Fruit fly (Drosophila melanogaster) whole organism, prepupa: Measurements from ENCODE around the gene nan.

Experiments used
- Blimp-1 ChIP-seq: fragments of 200-800 bp; sonication (Bioruptor generic); optimal IDR thresholded peaks from 3 replicates; lab custom pipeline; 2017; ENCODE audit warnings: missing biosample characterization, missing genetic modification characterization, mild to moderate bottlenecking, moderate library complexity, missing genetic modification reagents
- CG10631 ChIP-seq: fragments of 200-800 bp; sonication (Bioruptor generic); optimal IDR thresholded peaks from 2 replicates; lab custom pipeline; 2016; ENCODE audit warnings: missing biosample characterization, missing genetic modification characterization
- CG10669 ChIP-seq: fragments of 200-800 bp; sonication (Bioruptor generic); optimal IDR thresholded peaks from 3 replicates; lab custom pipeline; 2018; ENCODE audit warnings: missing biosample characterization, mild to moderate bottlenecking, missing genetic modification characterization, moderate library complexity
- CG11294 ChIP-seq: fragments of 200-800 bp; sonication (Bioruptor generic); IDR thresholded peaks from 2 replicates; pipeline ENCODE4 v1.3.6; 2022; ENCODE audit warnings: missing biosample characterization, missing genetic modification characterization
- CG11762 ChIP-seq: fragments of 200-800 bp; sonication (Bioruptor generic); optimal IDR thresholded peaks from 3 replicates; lab custom pipeline; 2016; ENCODE audit warnings: missing biosample characterization, missing genetic modification characterization; ENCODE audit not compliant: insufficient read depth
- CG11902 ChIP-seq: fragments of 200-800 bp; sonication (Bioruptor generic); optimal IDR thresholded peaks from 3 replicates; lab custom pipeline; 2016; ENCODE audit warnings: missing biosample characterization, missing genetic modification characterization
- CG15336 ChIP-seq: fragments of 200-800 bp; sonication (Bioruptor generic); IDR thresholded peaks from 2 replicates; pipeline ENCODE4 v1.3.6; 2022; ENCODE audit warnings: missing biosample characterization, missing genetic modification characterization
- CG31627 ChIP-seq: fragments of 200-800 bp; sonication (Bioruptor generic); optimal IDR thresholded peaks from 3 replicates; lab custom pipeline; 2016; ENCODE audit warnings: missing biosample characterization, missing genetic modification characterization
- CG32006 ChIP-seq: fragments of 200-800 bp; sonication (Bioruptor generic); optimal IDR thresholded peaks from 3 replicates; lab custom pipeline; 2017; ENCODE audit warnings: missing biosample characterization, mild to moderate bottlenecking, missing genetic modification characterization
- CG3919 ChIP-seq: fragments of 200-800 bp; sonication (Bioruptor generic); optimal IDR thresholded peaks from 3 replicates; lab custom pipeline; 2016; ENCODE audit warnings: missing biosample characterization, missing genetic modification characterization
- CG4318 ChIP-seq: fragments of 200-800 bp; sonication (Bioruptor generic); optimal IDR thresholded peaks from 3 replicates; lab custom pipeline; 2017; ENCODE audit warnings: missing biosample characterization, mild to moderate bottlenecking, missing genetic modification characterization
- CG6163 ChIP-seq: fragments of 200-800 bp; sonication (Bioruptor generic); IDR thresholded peaks from 3 replicates; pipeline ENCODE4 v1.3.6; 2022; ENCODE audit warnings: missing biosample characterization, missing genetic modification characterization
- CG6276 ChIP-seq: fragments of 200-800 bp; sonication (Bioruptor generic); optimal IDR thresholded peaks from 2 replicates; lab custom pipeline; 2017; ENCODE audit warnings: missing biosample characterization, mild to moderate bottlenecking, missing genetic modification characterization
- CG6792 ChIP-seq: fragments of 200-800 bp; sonication (Bioruptor generic); optimal IDR thresholded peaks from 3 replicates; lab custom pipeline; 2016; ENCODE audit warnings: missing biosample characterization, missing genetic modification characterization
- CG6808 ChIP-seq: fragments of 200-800 bp; sonication (Bioruptor generic); optimal IDR thresholded peaks from 3 replicates; lab custom pipeline; 2017; ENCODE audit warnings: missing biosample characterization, missing genetic modification characterization, mild to moderate bottlenecking, moderate library complexity, missing genetic modification reagents
- CG6854 ChIP-seq: fragments of 200-800 bp; sonication (Bioruptor generic); optimal IDR thresholded peaks from 2 replicates; lab custom pipeline; 2017; ENCODE audit warnings: missing biosample characterization, mild to moderate bottlenecking, missing genetic modification characterization
- CG7368 ChIP-seq: fragments of 200-800 bp; sonication (Bioruptor generic); optimal IDR thresholded peaks from 3 replicates; lab custom pipeline; 2016; ENCODE audit warnings: missing biosample characterization, missing genetic modification characterization
- CG8319 ChIP-seq: fragments of 200-800 bp; sonication (Bioruptor generic); optimal IDR thresholded peaks from 3 replicates; lab custom pipeline; 2016; ENCODE audit warnings: missing biosample characterization, missing genetic modification characterization
- CG9139 ChIP-seq: fragments of 200-800 bp; sonication (Bioruptor generic); optimal IDR thresholded peaks from 3 replicates; lab custom pipeline; 2017; ENCODE audit warnings: missing biosample characterization, mild to moderate bottlenecking, missing genetic modification characterization
- Eip75B ChIP-seq: fragments of 200-800 bp; sonication (Bioruptor generic); optimal IDR thresholded peaks from 3 replicates; lab custom pipeline; 2016; ENCODE audit warnings: missing biosample characterization, missing genetic modification characterization
- Eip78C ChIP-seq: fragments of 200-800 bp; sonication (Bioruptor generic); peaks from one replicate; lab custom pipeline; 2016; ENCODE audit warnings: missing biosample characterization, missing genetic modification characterization
- Eip93F ChIP-seq: fragments of 200-800 bp; sonication (Bioruptor generic); optimal IDR thresholded peaks from 2 replicates; lab custom pipeline; 2016; ENCODE audit warnings: missing biosample characterization, mild to moderate bottlenecking, missing genetic modification characterization
- Ets96B ChIP-seq: fragments of 200-800 bp; optimal IDR thresholded peaks from 2 replicates; lab custom pipeline; 2019; ENCODE audit warnings: missing biosample characterization, mild to moderate bottlenecking, missing genetic modification characterization, moderate library complexity
- Gug ChIP-seq: fragments of 200-800 bp; sonication (Bioruptor generic); IDR thresholded peaks from 2 replicates; pipeline ENCODE4 v1.3.6; 2022; ENCODE audit warnings: missing biosample characterization, missing genetic modification characterization
- Hr38 ChIP-seq: sonication (Bioruptor generic); optimal IDR thresholded peaks from 2 replicates; lab custom pipeline; 2016; ENCODE audit warnings: missing biosample characterization, missing genetic modification characterization
- Hr39 ChIP-seq: fragments of 200-800 bp; sonication (Bioruptor generic); optimal IDR thresholded peaks from 2 replicates; lab custom pipeline; 2016; ENCODE audit warnings: missing biosample characterization, missing genetic modification characterization
- Hr4 ChIP-seq: fragments of 200-800 bp; sonication (Bioruptor generic); optimal IDR thresholded peaks from 3 replicates; lab custom pipeline; 2016; ENCODE audit warnings: missing biosample characterization, missing genetic modification characterization
- Lpt ChIP-seq: fragments of 200-800 bp; sonication (Bioruptor generic); optimal IDR thresholded peaks from 3 replicates; lab custom pipeline; 2016; ENCODE audit warnings: missing biosample characterization, missing genetic modification characterization
- Met ChIP-seq: fragments of 200-800 bp; sonication (Bioruptor generic); optimal IDR thresholded peaks from 3 replicates; lab custom pipeline; 2016; ENCODE audit warnings: missing biosample characterization, missing genetic modification characterization
- Smox ChIP-seq: fragments of 200-800 bp; sonication (Bioruptor generic); optimal IDR thresholded peaks from 3 replicates; lab custom pipeline; 2016; ENCODE audit warnings: missing biosample characterization, missing genetic modification characterization
- Sox102F ChIP-seq: fragments of 200-800 bp; sonication (Bioruptor generic); optimal IDR thresholded peaks from 2 replicates; lab custom pipeline; 2016; ENCODE audit warnings: missing biosample characterization, mild to moderate bottlenecking, missing genetic modification characterization
- Sox15 ChIP-seq: fragments of 200-800 bp; sonication (Bioruptor generic); optimal IDR thresholded peaks from 3 replicates; lab custom pipeline; 2016; ENCODE audit warnings: missing biosample characterization, missing genetic modification characterization
- achi ChIP-seq: fragments of 200-800 bp; sonication (Bioruptor generic); optimal IDR thresholded peaks from 3 replicates; lab custom pipeline; 2016; ENCODE audit warnings: missing biosample characterization, missing genetic modification characterization
- acj6 ChIP-seq: fragments of 200-800 bp; sonication (Bioruptor generic); optimal IDR thresholded peaks from 3 replicates; lab custom pipeline; 2016; ENCODE audit warnings: missing biosample characterization, missing genetic modification characterization
- cyc ChIP-seq: fragments of 200-800 bp; sonication (Bioruptor generic); optimal IDR thresholded peaks from 3 replicates; lab custom pipeline; 2016; ENCODE audit warnings: missing biosample characterization, missing genetic modification characterization
- dac ChIP-seq: fragments of 200-800 bp; sonication (Bioruptor generic); optimal IDR thresholded peaks from 2 replicates; lab custom pipeline; 2017; ENCODE audit warnings: missing biosample characterization, mild to moderate bottlenecking, missing genetic modification characterization
- dsx ChIP-seq: fragments of 200-800 bp; optimal IDR thresholded peaks from 3 replicates; lab custom pipeline; 2019; ENCODE audit warnings: missing biosample characterization, mild to moderate bottlenecking, missing genetic modification characterization, moderate library complexity; ENCODE audit not compliant: poor library complexity, severe bottlenecking
- eg ChIP-seq: fragments of 200-800 bp; sonication (Bioruptor generic); IDR thresholded peaks from 3 replicates; pipeline ENCODE4 v1.3.6; 2022; ENCODE audit warnings: missing biosample characterization, missing genetic modification characterization
- esn ChIP-seq: fragments of 200-800 bp; sonication (Bioruptor generic); optimal IDR thresholded peaks from 2 replicates; lab custom pipeline; 2016; ENCODE audit warnings: missing biosample characterization, mild to moderate bottlenecking, missing genetic modification characterization, moderate library complexity
- fd85E ChIP-seq: fragments of 200-800 bp; sonication (Bioruptor generic); optimal IDR thresholded peaks from 3 replicates; lab custom pipeline; 2016; ENCODE audit warnings: missing biosample characterization, missing genetic modification characterization
- lz ChIP-seq: fragments of 200-800 bp; sonication (Bioruptor generic); optimal IDR thresholded peaks from 3 replicates; lab custom pipeline; 2016; ENCODE audit warnings: missing biosample characterization, missing genetic modification characterization
- net ChIP-seq: fragments of 200-800 bp; sonication (Bioruptor generic); optimal IDR thresholded peaks from 3 replicates; lab custom pipeline; 2016; ENCODE audit warnings: missing biosample characterization, missing genetic modification characterization
- salr ChIP-seq, 2 experiments: fragments of 200-800 bp; sonication (Bioruptor generic); optimal IDR thresholded peaks; 3 replicates each; lab custom pipeline; 2016 to 2018; ENCODE audit warnings: missing biosample characterization in 2 of 2, missing genetic modification characterization in 2 of 2, mild to moderate bottlenecking in 1 of 2
- ss ChIP-seq, 2 experiments: fragments of 200-800 bp; sonication (Bioruptor generic); optimal IDR thresholded peaks; 2 replicates in 1 of 2; 3 replicates in 1 of 2; lab custom pipeline; 2017 to 2018; ENCODE audit warnings: mild to moderate bottlenecking in 2 of 2, missing biosample characterization in 2 of 2, missing genetic modification characterization in 2 of 2, moderate library complexity in 1 of 2
- vri ChIP-seq: fragments of 200-800 bp; sonication (Bioruptor generic); optimal IDR thresholded peaks from 3 replicates; lab custom pipeline; 2016; ENCODE audit warnings: missing biosample characterization, mild to moderate bottlenecking, missing genetic modification characterization

nan gene

DNA sequence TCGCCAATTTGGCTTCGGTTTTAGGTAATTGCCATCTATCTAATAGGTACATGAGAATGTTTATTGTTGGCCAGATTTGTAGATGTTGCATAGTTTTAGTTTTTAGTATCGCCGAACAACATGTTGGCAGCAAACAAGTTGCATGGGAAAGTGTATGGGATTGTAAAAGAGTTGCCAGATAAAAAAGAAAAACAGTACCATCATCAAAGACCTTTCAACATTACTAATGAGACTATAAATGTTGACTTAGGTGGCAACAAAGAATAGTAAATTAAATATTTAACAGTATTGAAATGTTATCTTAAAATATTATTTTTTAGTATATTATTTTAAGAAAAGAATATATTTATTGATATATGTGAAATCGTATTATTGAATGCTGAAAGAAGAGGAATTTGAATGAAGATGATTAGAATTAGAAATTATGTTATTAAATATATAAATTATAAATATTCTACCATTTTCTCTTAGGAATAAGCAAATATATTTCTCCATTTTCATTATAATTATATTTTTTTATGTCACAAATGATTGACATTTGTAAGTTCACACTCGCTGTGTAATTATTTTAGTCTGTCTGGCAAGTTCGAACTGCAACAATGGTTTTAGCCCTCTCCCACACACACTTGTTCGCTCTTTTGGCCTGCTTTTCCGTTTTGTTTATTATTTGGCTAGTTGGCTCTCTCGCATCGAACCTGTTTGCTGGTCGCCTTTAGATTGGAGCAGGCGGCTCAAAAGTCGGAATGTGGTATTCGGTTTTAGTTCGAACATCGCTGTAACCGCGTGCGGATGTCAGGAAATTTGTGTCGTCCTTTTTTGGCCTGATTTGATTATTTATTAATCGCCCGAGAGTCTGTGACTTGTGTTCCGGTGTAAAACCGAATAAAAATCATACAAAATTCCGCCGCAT is 15.5 kb upstream of the nan start (continued):
- TF ChIP-seq Ets96B (tag; lab: Kevin White, UChicago) (peak; percentile 13), Blimp-1 (GFP tag; lab: Kevin White, UChicago) (no peak), CG10631 (GFP tag; lab: Kevin White, UChicago) (peak; percentile 47), Hr39 (GFP tag; lab: Kevin White, UChicago) (no peak), CG31627 (no peak), CG7368 (GFP tag; lab: Kevin White, UChicago) (no peak), lz (GFP tag; lab: Kevin White, UChicago) (no peak), fd85E (GFP tag; lab: Kevin White, UChicago) (no peak), eg (GFP tag; lab: Robert Waterston, UW) (no peak; the same call in 2 of the 3 replicates), Gug (GFP tag; lab: Robert Waterston, UW) (no peak), Sox102F (GFP tag; lab: Kevin White, UChicago) (peak; percentile 1), Met (GFP tag; lab: Kevin White, UChicago) (no peak), CG6163 (GFP tag; lab: Robert Waterston, UW) (0 out of 3 replicates have a peak, but pooled peaks have one; percentile 6), CG11762 (GFP tag; lab: Kevin White, UChicago) (no peak), Hr4 (peak; percentile 30), Smox (GFP tag; lab: Kevin White, UChicago) (no peak), Sox15 (GFP tag; lab: Kevin White, UChicago) (no peak), CG4318 (GFP tag; lab: Kevin White, UChicago) (peak; percentile 44), CG8319 (GFP tag; lab: Kevin White, UChicago) (no peak), CG6808 (no peak)

DNA sequence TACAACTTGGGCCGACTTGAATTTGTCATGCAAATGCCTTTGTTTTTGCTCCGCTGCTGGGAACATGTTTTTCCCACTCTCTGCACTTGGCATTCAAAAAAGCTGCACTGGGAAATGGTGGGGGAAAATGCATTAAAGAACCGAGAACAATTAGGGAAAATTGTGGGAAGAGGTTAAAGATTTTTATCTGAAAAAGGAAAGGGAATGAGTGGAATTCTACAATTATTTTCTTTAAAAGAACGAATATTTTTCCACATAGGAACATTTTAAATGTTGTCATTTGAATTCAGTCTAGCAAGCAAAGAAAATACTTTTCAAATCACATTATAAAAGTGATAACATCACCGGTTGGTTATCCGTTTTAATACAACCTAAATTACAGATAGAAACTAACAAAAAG is 13.6 kb upstream of the nan start, which contains the start of gene saturn:
Gene saturn, plus strand, starts transcription at position 301 of the 400 bp plus-strand sequence.
- TF ChIP-seq cyc (GFP tag; lab: Kevin White, UChicago) (no peak), Ets96B (tag; lab: Kevin White, UChicago) (no peak), Eip78C (GFP tag; lab: Kevin White, UChicago) (peak; percentile 14), CG11902 (no peak), salr (GFP tag; optimal IDR thresholded peaks at IDR 0.05; lab: Kevin White, UChicago) (no peak), achi (GFP tag; lab: Kevin White, UChicago) (no peak)

DNA sequence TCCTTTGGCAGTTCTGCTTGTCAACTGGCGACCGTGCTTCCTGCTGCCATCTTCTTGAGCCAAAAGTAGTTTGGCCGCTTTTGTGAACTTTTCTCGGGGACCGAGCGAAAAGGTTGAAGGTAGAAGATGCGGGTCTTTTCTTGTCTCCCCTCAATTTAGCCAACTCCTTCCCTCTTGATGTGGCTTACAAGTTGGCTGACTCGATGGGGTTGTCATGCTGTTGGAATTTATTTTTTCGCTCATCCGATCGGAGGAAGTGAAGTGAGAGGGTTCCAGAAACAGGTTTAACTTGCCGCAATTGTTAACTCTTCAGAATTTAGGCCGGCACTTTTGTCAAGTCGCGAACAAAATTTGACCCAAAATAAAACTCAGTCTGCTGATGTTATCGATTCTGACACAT is 12.9 kb upstream of the nan start:
- no peak for TF ChIP-seq CG7368 (GFP tag; lab: Kevin White, UChicago)
- TF ChIP-seq Met (GFP tag; lab: Kevin White, UChicago): no peak
- TF ChIP-seq CG6276 (GFP tag; lab: Kevin White, UChicago): no peak
- no peak for TF ChIP-seq acj6
- TF ChIP-seq Smox (GFP tag; lab: Kevin White, UChicago): no peak
- TF ChIP-seq cyc (GFP tag; lab: Kevin White, UChicago): no peak
- no peak for TF ChIP-seq CG6792
- TF ChIP-seq CG6163 (GFP tag; lab: Robert Waterston, UW): 0 out of 3 replicates have a peak, but pooled peaks have one; percentile 11
- TF ChIP-seq Eip78C (GFP tag; lab: Kevin White, UChicago): peak; percentile 60
- no peak for TF ChIP-seq Eip93F (GFP tag; lab: Kevin White, UChicago)
- no peak for TF ChIP-seq esn (GFP tag; lab: Kevin White, UChicago)
- peak; percentile 1 for TF ChIP-seq dsx (GFP tag; lab: Kevin White, UChicago)
- no peak for TF ChIP-seq CG11294
- TF ChIP-seq CG32006: no peak
- no peak for TF ChIP-seq net (GFP tag; lab: Kevin White, UChicago)
- no peak for TF ChIP-seq Hr38 (GFP tag; lab: Kevin White, UChicago)
- TF ChIP-seq CG3919 (GFP tag; lab: Kevin White, UChicago): no peak
- peak; percentile 22 to 51 for TF ChIP-seq ss (GFP tag; optimal IDR thresholded peaks at IDR 0.05; lab: Kevin White, UChicago)
- peak; percentile 3 for TF ChIP-seq Sox102F (GFP tag; lab: Kevin White, UChicago)
- no peak for TF ChIP-seq CG10631 (GFP tag; lab: Kevin White, UChicago)
- no peak for TF ChIP-seq CG15336 (GFP tag; lab: Robert Waterston, UW)
- no peak for TF ChIP-seq Lpt (GFP tag; lab: Kevin White, UChicago)
- TF ChIP-seq CG10669: no peak
- no peak for TF ChIP-seq dac (GFP tag; lab: Kevin White, UChicago)
- TF ChIP-seq vri: no peak
- no peak for TF ChIP-seq CG9139 (GFP tag; lab: Kevin White, UChicago)
- TF ChIP-seq CG8319 (GFP tag; lab: Kevin White, UChicago): no peak
- peak; percentile 39 for TF ChIP-seq Eip75B (GFP tag; lab: Kevin White, UChicago)
- peak; percentile 75 for TF ChIP-seq CG6854 (GFP tag; lab: Kevin White, UChicago)
- TF ChIP-seq Blimp-1 (GFP tag; lab: Kevin White, UChicago): peak; percentile 7
- TF ChIP-seq, all 60 proteins: peak for 8
